Worm (Caenorhabditis elegans) whole organism, L1 larva: ENCODE results near the gene D1086.7.

Experiments used
- egl-27 ChIP-seq, 2 experiments: fragments of 150-350 bp in 1 of 2; sonication (generic microtip); optimal IDR thresholded peaks; 3 replicates each; lab custom pipeline; 2017 to 2018; ENCODE audit warnings: missing biosample characterization in 2 of 2, missing genetic modification characterization in 2 of 2, missing genetic modification reagents in 2 of 2
- jun-1 ChIP-seq: fragments of 150-350 bp; optimal IDR thresholded peaks from 2 replicates; lab custom pipeline; 2014; ENCODE audit warnings: missing biosample characterization, missing genetic modification reagents, missing genetic modification characterization
- lin-13 ChIP-seq: fragments of 150-350 bp; optimal IDR thresholded peaks from 2 replicates; lab custom pipeline; 2014; ENCODE audit warnings: missing biosample characterization, missing genetic modification reagents, missing genetic modification characterization
- nhr-77 ChIP-seq: fragments of 150-350 bp; optimal IDR thresholded peaks from 2 replicates; lab custom pipeline; 2014; ENCODE audit warnings: missing biosample characterization, missing genetic modification characterization
- skn-1 ChIP-seq: fragments of 150-350 bp; optimal IDR thresholded peaks from 2 replicates; lab custom pipeline; 2014; ENCODE audit warnings: missing biosample characterization, missing genetic modification characterization

- TF ChIP-seq jun-1 (no peak), lin-13 (GFP tag; lab: Kevin White, UChicago) (no peak), nhr-77 (no peak), skn-1 (tag; lab: Kevin White, UChicago) (no peak), egl-27 (tag; optimal IDR thresholded peaks at IDR 0.05; lab: Kevin White, UChicago) (no peak)
These were observed 26.5 kb upstream of the D1086.7 start, which contains the start of gene F58D12.3 for ce11 chrV:14057540-14057939.
